Fruit fly (Drosophila melanogaster): Measurements from ENCODE around the gene CG13096.

The CG13096 gene

dm6 chr2L:8534515-8535295, 23.0 kb upstream of the CG13096 start:
- TF ChIP-seq CG17801 (GFP tag; optimal IDR thresholded peaks at IDR 0.05; ENCODE audit: partially characterized antibody) = peak; percentile 96

- no peak for TF ChIP-seq CG17801 (GFP tag; optimal IDR thresholded peaks at IDR 0.05; ENCODE audit: partially characterized antibody)
These were observed 22.4 kb upstream of the CG13096 start for dm6 chr2L:8534118-8534514.

- TF ChIP-seq CG17801 (GFP tag; optimal IDR thresholded peaks at IDR 0.05; ENCODE audit: partially characterized antibody) = no peak
These were observed 22.0 kb upstream of the CG13096 start for dm6 chr2L:8533632-8534031.

dm6 chr2L:8532790-8533189, 21.1 kb upstream of the CG13096 start:
- no peak for TF ChIP-seq CG17801 (GFP tag; optimal IDR thresholded peaks at IDR 0.05; ENCODE audit: partially characterized antibody)

dm6 chr2L:8530189-8530588, 18.5 kb upstream of the CG13096 start:
- TF ChIP-seq CG17801 (GFP tag; optimal IDR thresholded peaks at IDR 0.05; ENCODE audit: partially characterized antibody) = no peak

dm6 chr2L:8528951-8529430, 17.3 kb upstream of the CG13096 start, which contains the start of gene CG17834:
Gene CG17834, plus strand, starts transcription at chr2L:8529141.
- TF ChIP-seq CG17801 (GFP tag; optimal IDR thresholded peaks at IDR 0.05; ENCODE audit: partially characterized antibody) = no peak

dm6 chr2L:8528318-8528717, 16.7 kb upstream of the CG13096 start, which contains the start of the genes lmgA and lmgB:
Gene lmgA, minus strand, starts transcription at chr2L:8528618.
Gene lmgB, minus strand, starts transcription at chr2L:8528618.
- TF ChIP-seq CG17801 (GFP tag; optimal IDR thresholded peaks at IDR 0.05; ENCODE audit: partially characterized antibody) = peak; percentile 55

dm6 chr2L:8525000-8525399, 13.3 kb upstream of the CG13096 start:
- TF ChIP-seq CG17801 (GFP tag; optimal IDR thresholded peaks at IDR 0.05; ENCODE audit: partially characterized antibody) = no peak

dm6 chr2L:8522781-8523180, 11.1 kb upstream of the CG13096 start:
- TF ChIP-seq CG17801 (GFP tag; optimal IDR thresholded peaks at IDR 0.05; ENCODE audit: partially characterized antibody) = no peak

dm6 chr2L:8521724-8522309, 10.2 kb upstream of the CG13096 start, which contains the start of gene Acer:
Gene Acer, plus strand, starts transcription at chr2L:8521933.
- peak; percentile 46 for TF ChIP-seq CG17801 (GFP tag; optimal IDR thresholded peaks at IDR 0.05; ENCODE audit: partially characterized antibody)

dm6 chr2L:8519390-8519789, 7.7 kb upstream of the CG13096 start, which contains the start of gene Sgp:
Gene Sgp, plus strand, starts transcription at chr2L:8519690.
- TF ChIP-seq CG17801 (GFP tag; optimal IDR thresholded peaks at IDR 0.05; ENCODE audit: partially characterized antibody) = no peak

dm6 chr2L:8517256-8517694, 5.6 kb upstream of the CG13096 start, which contains the start of the genes mRpL51 and Uba4:
Gene mRpL51, minus strand, starts transcription at chr2L:8517380.
Gene Uba4, plus strand, starts transcription at chr2L:8517411.
- peak; percentile 53 for TF ChIP-seq CG17801 (GFP tag; optimal IDR thresholded peaks at IDR 0.05; ENCODE audit: partially characterized antibody)

- TF ChIP-seq CG17801 (GFP tag; optimal IDR thresholded peaks at IDR 0.05; ENCODE audit: partially characterized antibody) = peak; percentile 91
These were observed 3.1 kb upstream of the CG13096 start, which contains the start of the genes CG13097 and PIG-U for dm6 chr2L:8514748-8515147. Gene CG13097, minus strand, starts transcription at chr2L:8514868. Gene PIG-U, plus strand, starts transcription at chr2L:8515096.

- TF ChIP-seq CG17801 (GFP tag; optimal IDR thresholded peaks at IDR 0.05; ENCODE audit: partially characterized antibody) = no peak
These were observed 4.9 kb downstream of the CG13096 start, which contains the start of gene Dh31 for dm6 chr2L:8506729-8507128. Gene Dh31, minus strand, starts transcription at chr2L:8506845.

- no peak for TF ChIP-seq CG17801 (GFP tag; optimal IDR thresholded peaks at IDR 0.05; ENCODE audit: partially characterized antibody)
These were observed 15.4 kb downstream of the CG13096 start, which contains the start of gene Bace for dm6 chr2L:8496269-8496668. Gene Bace, minus strand, starts transcription at chr2L:8496307.

All from ovary, adult (tissue).